Worm (Caenorhabditis elegans) whole organism, L4/young adult: ENCODE measurements around the gene ddb-1.

ENCODE experiments used
- W03F9.2 ChIP-seq: fragments of 150-350 bp; optimal IDR thresholded peaks from 2 replicates; lab custom pipeline; 2014; ENCODE audit warnings: missing biosample characterization, missing genetic modification characterization
- dao-5 ChIP-seq: sonication (generic microtip); optimal IDR thresholded peaks from 2 replicates; lab custom pipeline; 2016; ENCODE audit warnings: missing genotype, missing genetic modification characterization, moderate library complexity, missing compliant biosample characterization
- him-1 ChIP-seq: sonication (generic microtip); optimal IDR thresholded peaks from 2 replicates; lab custom pipeline; 2016; ENCODE audit warnings: missing genotype, missing genetic modification reagents, missing genetic modification characterization, missing compliant biosample characterization

DNA sequence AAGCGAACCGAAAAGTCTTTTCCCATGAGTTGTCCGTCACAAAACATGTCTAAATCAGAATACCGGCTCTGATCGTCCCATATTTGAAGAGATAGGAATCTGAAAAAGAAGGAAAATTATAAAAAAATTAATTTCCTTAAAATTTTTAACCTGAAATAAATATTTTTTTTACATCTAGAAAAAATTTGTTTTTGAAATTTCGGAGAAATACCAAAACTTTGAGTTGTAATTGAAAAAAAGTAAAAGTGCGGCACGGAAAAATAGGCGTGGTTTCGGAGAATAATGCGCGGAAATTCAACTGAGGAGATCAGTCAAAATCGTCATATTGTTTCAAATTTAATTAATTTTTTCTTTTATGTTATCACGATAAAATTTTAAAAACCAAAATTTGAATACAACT is 31.4 kb downstream of the ddb-1 start, which contains the start of gene F11A10.6:
- TF ChIP-seq W03F9.2 (no peak), him-1 (tag; lab: Kevin White, UChicago) (no peak), dao-5 (tag; lab: Kevin White, UChicago) (no peak)
